Fruit fly (Drosophila melanogaster): ENCODE measurements around the gene CG42342.

DNA sequence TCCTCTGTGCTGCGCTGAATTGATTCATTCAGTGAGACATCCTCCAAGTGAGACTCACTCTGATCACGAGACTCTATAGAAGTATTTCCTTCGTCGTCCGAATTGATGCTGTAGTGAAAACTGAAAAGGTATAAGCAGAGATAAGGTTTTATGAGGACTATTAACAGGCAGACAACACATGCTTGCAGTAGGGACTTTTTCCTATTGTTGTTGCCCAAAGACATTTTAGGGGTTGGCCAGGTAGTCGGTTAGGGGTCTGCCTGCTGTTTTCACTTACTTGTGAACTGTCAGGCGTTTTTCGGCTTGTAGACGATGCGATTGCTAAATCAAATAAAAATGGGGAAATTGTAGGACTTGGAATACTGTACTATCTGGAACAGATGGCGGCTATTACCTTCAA is 34.0 kb upstream of the CG42342 start:
- no peak for TF ChIP-seq ovo (GFP tag; optimal IDR thresholded peaks at IDR 0.05)
- no peak for TF ChIP-seq kay (GFP tag; ENCODE audit: borderline replicate concordance)
- TF ChIP-seq CG7045 (GFP tag; optimal IDR thresholded peaks at IDR 0.05): no peak
- no peak for TF ChIP-seq cnc (optimal IDR thresholded peaks at IDR 0.05)
- no peak for TF ChIP-seq CG14711 (tag; optimal IDR thresholded peaks at IDR 0.05)
- TF ChIP-seq pad (GFP tag; optimal IDR thresholded peaks at IDR 0.05): no peak
- TF ChIP-seq Mnt (GFP tag; optimal IDR thresholded peaks at IDR 0.05): no peak
- no peak for TF ChIP-seq toe (GFP tag; optimal IDR thresholded peaks at IDR 0.05)
